Worm (Caenorhabditis elegans) whole organism, L3 larva: ENCODE results near the gene lnkn-1.

Experiments used
- ama-1 ChIP-seq: fragments of 150-350 bp; optimal IDR thresholded peaks from 2 replicates; lab custom pipeline; 2018
- elt-3 ChIP-seq, 3 experiments: fragments of 150-350 bp in 1 of 3; sonication (generic microtip) in 2 of 3; optimal IDR thresholded peaks; 2 replicates in 2 of 3; 4 replicates in 1 of 3; lab custom pipeline; 2014 to 2017; ENCODE audit warnings: missing biosample characterization in 3 of 3, missing genetic modification characterization in 3 of 3
- fos-1 ChIP-seq: fragments of 150-350 bp; optimal IDR thresholded peaks from 2 replicates; lab custom pipeline; 2014; ENCODE audit warnings: missing biosample characterization, missing genetic modification characterization
- hmg-11 ChIP-seq: sonication (generic microtip); optimal IDR thresholded peaks from 2 replicates; lab custom pipeline; 2016; ENCODE audit warnings: missing genetic modification characterization, missing compliant biosample characterization
- mdl-1 ChIP-seq: fragments of 150-350 bp; optimal IDR thresholded peaks from 2 replicates; lab custom pipeline; 2014; ENCODE audit warnings: missing biosample characterization, missing genetic modification characterization
- nhr-25 ChIP-seq: sonication (generic microtip); optimal IDR thresholded peaks from 2 replicates; lab custom pipeline; 2017; ENCODE audit warnings: missing biosample characterization, missing genetic modification characterization
- nhr-43 ChIP-seq: sonication (generic microtip); optimal IDR thresholded peaks from 2 replicates; lab custom pipeline; 2016; ENCODE audit warnings: mild to moderate bottlenecking, missing genetic modification characterization, missing compliant biosample characterization; ENCODE audit not compliant: poor library complexity, severe bottlenecking
- skn-1 ChIP-seq: fragments of 150-350 bp; optimal IDR thresholded peaks from 2 replicates; lab custom pipeline; 2014; ENCODE audit warnings: missing biosample characterization, missing genetic modification characterization
- snpc-4 ChIP-seq: fragments of 150-350 bp; optimal IDR thresholded peaks from 2 replicates; lab custom pipeline; 2014; ENCODE audit warnings: missing biosample characterization, missing genetic modification characterization
- unc-62 ChIP-seq: fragments of 150-350 bp; sonication (generic microtip); optimal IDR thresholded peaks from 4 replicates; lab custom pipeline; 2014; ENCODE audit warnings: missing biosample characterization, missing genetic modification reagents, missing genetic modification characterization

DNA sequence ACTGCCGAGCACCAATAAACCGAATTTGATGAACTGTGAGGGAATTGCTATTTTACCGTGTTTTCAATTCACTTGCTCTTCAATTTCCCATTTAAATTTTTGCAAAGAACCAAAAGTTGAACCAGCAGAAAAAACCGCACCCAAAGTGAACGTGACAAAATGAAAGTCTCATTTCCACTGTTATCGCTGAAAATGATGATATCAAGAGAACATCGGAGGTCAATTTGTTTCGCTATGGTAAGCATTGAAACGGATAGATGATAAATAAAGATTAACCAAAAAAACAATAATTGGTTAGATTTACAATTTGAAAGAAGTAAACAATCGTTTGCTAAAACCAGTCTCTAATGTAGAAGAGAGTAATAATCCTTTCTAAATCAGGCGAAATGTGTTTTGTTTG, 35.5 kb downstream of the lnkn-1 start:
- TF ChIP-seq nhr-25 (no peak), mdl-1 (tag; lab: Kevin White, UChicago) (no peak), nhr-43 (tag; lab: Kevin White, UChicago) (no peak), snpc-4 (no peak), fos-1 (tag; lab: Kevin White, UChicago) (no peak), ama-1 (lab: Kevin White, UChicago) (no peak), skn-1 (tag; lab: Kevin White, UChicago) (no peak), hmg-11 (tag; lab: Kevin White, UChicago) (no peak), elt-3 (tag; optimal IDR thresholded peaks at IDR 0.05; lab: Kevin White, UChicago) (no peak), unc-62 (GFP tag; lab: Kevin White, UChicago) (no peak)
